Worm (Caenorhabditis elegans) whole organism, L1 larva: Measurements from ENCODE around the gene T07F12.2.

Experiments used
- egl-13 ChIP-seq: sonication (generic microtip); optimal IDR thresholded peaks from 2 replicates; lab custom pipeline; 2016; ENCODE audit warnings: missing genotype, missing genetic modification reagents, missing genetic modification characterization, missing compliant biosample characterization
- lsy-2 ChIP-seq, 2 experiments: fragments of 150-350 bp; optimal IDR thresholded peaks; 2 replicates each; lab custom pipeline; 2014; ENCODE audit warnings: missing biosample characterization in 2 of 2, missing genetic modification characterization in 2 of 2
- mab-9 ChIP-seq: fragments of 200-800 bp; sonication (Bioruptor generic); IDR thresholded peaks from 2 replicates; pipeline ENCODE4 v1.3.6; 2022; ENCODE audit warnings: missing genetic modification reagents, missing genetic modification characterization, missing compliant biosample characterization
- nhr-11 ChIP-seq: fragments of 150-350 bp; optimal IDR thresholded peaks from 2 replicates; lab custom pipeline; 2014; ENCODE audit warnings: missing biosample characterization, missing genetic modification characterization
- nhr-90 ChIP-seq: sonication (generic microtip); optimal IDR thresholded peaks from 2 replicates; lab custom pipeline; 2016; ENCODE audit warnings: mild to moderate bottlenecking, missing genetic modification characterization, missing compliant biosample characterization; ENCODE audit not compliant: poor library complexity
- pqm-1 ChIP-seq: sonication (generic microtip); optimal IDR thresholded peaks from 3 replicates; lab custom pipeline; 2017; ENCODE audit warnings: missing biosample characterization, missing genetic modification characterization
- snpc-4 ChIP-seq: fragments of 150-350 bp; optimal IDR thresholded peaks from 2 replicates; lab custom pipeline; 2014; ENCODE audit warnings: missing biosample characterization, missing genetic modification characterization
- unc-62 ChIP-seq: fragments of 150-350 bp; optimal IDR thresholded peaks from 2 replicates; lab custom pipeline; 2014; ENCODE audit warnings: missing biosample characterization, missing genetic modification reagents, missing genetic modification characterization

DNA sequence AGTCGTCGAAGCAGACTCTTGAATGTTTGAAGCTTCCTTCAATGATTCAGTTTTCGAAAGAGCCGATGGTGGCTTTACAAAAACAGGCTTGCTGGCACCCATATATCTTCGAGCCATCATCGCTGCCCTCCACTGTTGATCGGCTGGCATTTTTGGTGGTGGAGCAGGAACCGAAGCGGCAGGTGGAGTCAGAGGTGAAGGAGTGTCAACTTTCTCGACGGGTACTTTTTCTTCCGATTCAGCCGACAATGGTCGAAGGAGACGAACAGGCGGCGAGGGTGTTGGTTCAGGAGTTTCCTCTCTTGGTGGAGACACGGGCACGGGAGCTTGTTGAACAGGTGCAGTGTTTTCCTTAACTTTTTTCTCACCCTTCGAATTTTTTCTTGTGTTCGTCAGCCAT, 47.7 kb upstream of the T07F12.2 start:
- TF ChIP-seq mab-9 (GFP tag; lab: Robert Waterston, UW), result no peak
- TF ChIP-seq pqm-1 (tag; lab: Kevin White, UChicago), result no peak
- no peak for TF ChIP-seq nhr-90 (tag; lab: Kevin White, UChicago)
- TF ChIP-seq egl-13, result no peak
- no peak for TF ChIP-seq unc-62 (GFP tag; lab: Kevin White, UChicago)
- TF ChIP-seq snpc-4, result no peak
- TF ChIP-seq nhr-11 (tag; lab: Kevin White, UChicago), result no peak
- no peak for TF ChIP-seq lsy-2 (tag; optimal IDR thresholded peaks at IDR 0.05; lab: Kevin White, UChicago)
